Worm (Caenorhabditis elegans): ENCODE data around the gene F46E10.3.

The F46E10.3 gene

DNA sequence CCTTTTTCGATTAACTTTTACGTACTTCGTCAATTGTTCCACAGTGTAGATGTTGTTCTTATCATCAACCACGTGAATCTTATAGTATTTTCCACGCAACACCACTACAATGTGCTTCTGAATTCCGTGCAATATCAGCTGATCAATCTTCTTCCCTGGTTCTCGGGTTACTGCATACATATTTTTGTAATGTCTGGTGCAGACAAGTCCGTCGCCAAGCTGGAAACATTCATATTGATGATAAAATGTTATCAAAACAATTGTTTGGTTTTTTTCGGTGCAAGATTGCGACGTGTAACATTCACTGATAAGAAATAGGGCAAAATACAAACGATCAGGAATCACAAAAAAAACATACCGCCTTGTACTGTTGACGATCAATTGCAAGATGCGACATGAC is 25.6 kb upstream of the F46E10.3 start:
- no peak for TF ChIP-seq fkh-10 (GFP tag; optimal IDR thresholded peaks at IDR 0.05)
- TF ChIP-seq mdl-1 (tag; optimal IDR thresholded peaks at IDR 0.05) = peak in 1 of 2 experiments; percentile 8
- no peak for TF ChIP-seq daf-16 (GFP tag; optimal IDR thresholded peaks at IDR 0.05)
- peak; percentile 59 for TF ChIP-seq daf-16 (tag; optimal IDR thresholded peaks at IDR 0.05)
- no peak for TF ChIP-seq ceh-32 (tag; optimal IDR thresholded peaks at IDR 0.05; ENCODE audit: poor library complexity)
- TF ChIP-seq pha-4 (GFP tag; IDR thresholded peaks at IDR 0.05) = no peak
- no peak for TF ChIP-seq pha-4 (tag; optimal IDR thresholded peaks at IDR 0.05)
- TF ChIP-seq dve-1 (tag; optimal IDR thresholded peaks at IDR 0.05; ENCODE audit: insufficient read depth) = peak; percentile 12
- TF ChIP-seq hlh-30 (tag; optimal IDR thresholded peaks at IDR 0.05; ENCODE audit: insufficient read depth) = peak; percentile 48
- no peak for TF ChIP-seq nhr-10 (tag; optimal IDR thresholded peaks at IDR 0.05)
- peak; percentile 34 for TF ChIP-seq nhr-28 (tag; optimal IDR thresholded peaks at IDR 0.05)
- peak; percentile 58 for TF ChIP-seq hlh-11 (tag; optimal IDR thresholded peaks at IDR 0.05)
- no peak for TF ChIP-seq spr-3 (GFP tag; optimal IDR thresholded peaks at IDR 0.05)
- no peak for TF ChIP-seq zag-1 (tag; optimal IDR thresholded peaks at IDR 0.05)
- peak; percentile 62 for TF ChIP-seq dmd-6 (GFP tag; IDR thresholded peaks at IDR 0.05)
- TF ChIP-seq unc-130 (GFP tag; optimal IDR thresholded peaks at IDR 0.05) = no peak
- TF ChIP-seq cey-2 (tag; optimal IDR thresholded peaks at IDR 0.05; ENCODE audit: borderline replicate concordance, insufficient read depth) = no peak
- peak; percentile 13 for TF ChIP-seq pqm-1 (tag; optimal IDR thresholded peaks at IDR 0.05)
- peak in 1 of 2 experiments; percentile 96 for TF ChIP-seq unc-62 (GFP tag; optimal IDR thresholded peaks at IDR 0.05 in 1 of 2)
- no peak for TF ChIP-seq unc-62 (tag; optimal IDR thresholded peaks at IDR 0.05)
- TF ChIP-seq snpc-1.2 (GFP tag; IDR thresholded peaks at IDR 0.05) = no peak

ce11 chrV:6493821-6494220 is 24.3 kb upstream of the F46E10.3 start, which contains the start of gene cpt-6:
Gene cpt-6 (minus strand): TSS chrV:6493921.
- TF ChIP-seq ztf-11 (tag; optimal IDR thresholded peaks at IDR 0.05) (no peak), tra-1 (GFP tag; IDR thresholded peaks at IDR 0.05) (no peak), ama-1 (optimal IDR thresholded peaks at IDR 0.05) (no peak), set-16 (GFP tag; IDR thresholded peaks at IDR 0.05) (no peak), duxl-1 (tag; optimal IDR thresholded peaks at IDR 0.05; ENCODE audit: poor library complexity) (no peak), ceh-32 (tag; optimal IDR thresholded peaks at IDR 0.05; ENCODE audit: poor library complexity) (no peak), lin-29 (GFP tag; IDR thresholded peaks at IDR 0.05) (no peak), dpl-1 (GFP tag; optimal IDR thresholded peaks at IDR 0.05) (no peak), unc-39 (tag; optimal IDR thresholded peaks at IDR 0.05) (no peak), nhr-28 (tag; optimal IDR thresholded peaks at IDR 0.05) (no peak), unc-62 (GFP tag; optimal IDR thresholded peaks at IDR 0.05 in 1 of 2) (no peak), unc-62 (tag; optimal IDR thresholded peaks at IDR 0.05) (no peak), F44E2.7 (GFP tag; IDR thresholded peaks at IDR 0.05) (no peak), ztf-7 (tag; optimal IDR thresholded peaks at IDR 0.05) (no peak), nhr-111 (GFP tag; optimal IDR thresholded peaks at IDR 0.05) (no peak), F10B5.3 (tag; optimal IDR thresholded peaks at IDR 0.05) (no peak), php-3 (GFP tag; IDR thresholded peaks at IDR 0.05) (no peak), zfp-2 (tag; optimal IDR thresholded peaks at IDR 0.05) (no peak)

ce11 chrV:6495353-6495752 is 22.7 kb upstream of the F46E10.3 start:
- TF ChIP-seq hif-1 (tag; optimal IDR thresholded peaks at IDR 0.05) (no peak), hlh-11 (tag; optimal IDR thresholded peaks at IDR 0.05) (peak; percentile 2), ceh-20 (GFP tag; IDR thresholded peaks at IDR 0.05) (no peak), daf-16 (GFP tag; optimal IDR thresholded peaks at IDR 0.05) (no peak), daf-16 (tag; optimal IDR thresholded peaks at IDR 0.05) (peak; percentile 8), nhr-28 (tag; optimal IDR thresholded peaks at IDR 0.05) (peak; percentile 7), dmd-9 (GFP tag; IDR thresholded peaks at IDR 0.05) (no peak), nhr-10 (tag; optimal IDR thresholded peaks at IDR 0.05) (no peak)
